Worm (Caenorhabditis elegans) whole organism, L2 larva: Measurements from ENCODE around the gene F59B1.8.

ENCODE experiments used
- C34F6.9 ChIP-seq: fragments of 150-350 bp; optimal IDR thresholded peaks from 2 replicates; lab custom pipeline; 2014; ENCODE audit warnings: missing biosample characterization, missing genetic modification characterization
- F13H6.1 ChIP-seq: sonication (generic microtip); optimal IDR thresholded peaks from 2 replicates; lab custom pipeline; 2016; ENCODE audit warnings: missing genetic modification characterization, missing compliant biosample characterization
- R02D3.7 ChIP-seq: fragments of 150-350 bp; optimal IDR thresholded peaks from 2 replicates; lab custom pipeline; 2014; ENCODE audit warnings: missing biosample characterization, missing genetic modification characterization
- Y55F3AM.14 ChIP-seq: fragments of 200-800 bp; sonication (Bioruptor generic); optimal IDR thresholded peaks from 2 replicates; lab custom pipeline; 2018; ENCODE audit warnings: mild to moderate bottlenecking, missing genetic modification characterization, missing compliant biosample characterization
- ZK546.5 ChIP-seq: sonication (generic microtip); optimal IDR thresholded peaks from 2 replicates; lab custom pipeline; 2017; ENCODE audit warnings: missing biosample characterization, missing genetic modification characterization
- alr-1 ChIP-seq: fragments of 150-350 bp; optimal IDR thresholded peaks from 2 replicates; lab custom pipeline; 2014; ENCODE audit warnings: missing biosample characterization, missing genetic modification characterization
- aly-2 ChIP-seq: fragments of 150-350 bp; optimal IDR thresholded peaks from 2 replicates; lab custom pipeline; 2014; ENCODE audit warnings: missing biosample characterization, missing genetic modification characterization
- ama-1 ChIP-seq: fragments of 150-350 bp; optimal IDR thresholded peaks from 2 replicates; lab custom pipeline; 2018; ENCODE audit warnings: inconsistent platforms
- blmp-1 ChIP-seq: sonication (generic microtip); optimal IDR thresholded peaks from 2 replicates; lab custom pipeline; 2017; ENCODE audit warnings: missing genetic modification characterization, mild to moderate bottlenecking, missing compliant biosample characterization, antibody characterized with exemption, moderate library complexity; ENCODE audit not compliant: insufficient read depth
- ceh-16 ChIP-seq: fragments of 150-350 bp; optimal IDR thresholded peaks from 2 replicates; lab custom pipeline; 2014; ENCODE audit warnings: missing biosample characterization, missing genetic modification characterization
- ceh-82 ChIP-seq: fragments of 150-350 bp; optimal IDR thresholded peaks from 2 replicates; lab custom pipeline; 2014; ENCODE audit warnings: missing biosample characterization, missing genetic modification characterization
- crh-2 ChIP-seq: sonication (generic microtip); optimal IDR thresholded peaks from 2 replicates; lab custom pipeline; 2017; ENCODE audit warnings: missing biosample characterization, missing genetic modification characterization
- dmd-4 ChIP-seq: sonication (generic microtip); optimal IDR thresholded peaks from 2 replicates; lab custom pipeline; 2017; ENCODE audit warnings: missing biosample characterization, missing genetic modification characterization
- egl-27 ChIP-seq: sonication (generic microtip); optimal IDR thresholded peaks from 3 replicates; lab custom pipeline; 2017; ENCODE audit warnings: missing biosample characterization, missing genetic modification reagents, missing genetic modification characterization
- elt-1 ChIP-seq: fragments of 150-350 bp; optimal IDR thresholded peaks from 2 replicates; lab custom pipeline; 2014; ENCODE audit warnings: missing biosample characterization, missing genetic modification characterization
- elt-3 ChIP-seq: sonication (generic microtip); optimal IDR thresholded peaks from 2 replicates; lab custom pipeline; 2017; ENCODE audit warnings: missing biosample characterization, missing genetic modification characterization
- fos-1 ChIP-seq: fragments of 150-350 bp; optimal IDR thresholded peaks from 2 replicates; lab custom pipeline; 2014; ENCODE audit warnings: missing biosample characterization, missing genetic modification characterization
- lin-11 ChIP-seq: fragments of 150-350 bp; sonication (generic microtip); optimal IDR thresholded peaks from 2 replicates; lab custom pipeline; 2014; ENCODE audit warnings: missing biosample characterization, missing genetic modification characterization, inconsistent platforms, mixed read lengths
- lin-39 ChIP-seq: fragments of 150-350 bp; optimal IDR thresholded peaks from 2 replicates; lab custom pipeline; 2014; ENCODE audit warnings: missing biosample characterization, missing genetic modification reagents, missing genetic modification characterization
- lsy-2 ChIP-seq, 2 experiments: fragments of 150-350 bp in 1 of 2; sonication (generic microtip) in 1 of 2; optimal IDR thresholded peaks; 2 replicates each; lab custom pipeline; 2014 to 2017; ENCODE audit warnings: missing biosample characterization in 2 of 2, missing genetic modification characterization in 2 of 2
- mab-5 ChIP-seq: fragments of 150-350 bp; optimal IDR thresholded peaks from 2 replicates; lab custom pipeline; 2014; ENCODE audit warnings: missing biosample characterization, missing genetic modification characterization
- mbf-1 ChIP-seq: sonication (generic microtip); optimal IDR thresholded peaks from 2 replicates; lab custom pipeline; 2017; ENCODE audit warnings: missing biosample characterization, missing genetic modification characterization
- mdl-1 ChIP-seq, 2 experiments: fragments of 150-350 bp in 1 of 2; sonication (generic microtip) in 1 of 2; optimal IDR thresholded peaks; 2 replicates each; lab custom pipeline; 2017; ENCODE audit warnings: missing biosample characterization in 2 of 2, missing genetic modification characterization in 2 of 2
- nhr-10 ChIP-seq: sonication (generic microtip); optimal IDR thresholded peaks from 2 replicates; lab custom pipeline; 2017; ENCODE audit warnings: missing biosample characterization, missing genetic modification characterization
- nhr-12 ChIP-seq: fragments of 150-350 bp; optimal IDR thresholded peaks from 2 replicates; lab custom pipeline; 2014; ENCODE audit warnings: missing biosample characterization, missing genetic modification characterization
- nhr-129 ChIP-seq: fragments of 150-350 bp; optimal IDR thresholded peaks from 2 replicates; lab custom pipeline; 2014; ENCODE audit warnings: missing biosample characterization, missing genetic modification characterization
- nhr-23 ChIP-seq: fragments of 150-350 bp; optimal IDR thresholded peaks from 2 replicates; lab custom pipeline; 2014; ENCODE audit warnings: missing biosample characterization, missing genetic modification reagents, missing genetic modification characterization
- nhr-237 ChIP-seq: fragments of 150-350 bp; optimal IDR thresholded peaks from 2 replicates; lab custom pipeline; 2014; ENCODE audit warnings: missing biosample characterization, missing genetic modification characterization
- nhr-6 ChIP-seq: fragments of 150-350 bp; optimal IDR thresholded peaks from 2 replicates; lab custom pipeline; 2014; ENCODE audit warnings: missing biosample characterization, missing genetic modification characterization
- peb-1 ChIP-seq: fragments of 150-350 bp; optimal IDR thresholded peaks from 2 replicates; lab custom pipeline; 2014; ENCODE audit warnings: missing biosample characterization, missing genetic modification characterization
- sem-4 ChIP-seq: fragments of 150-350 bp; optimal IDR thresholded peaks from 2 replicates; lab custom pipeline; 2014; ENCODE audit warnings: missing biosample characterization, missing genetic modification reagents, missing genetic modification characterization
- sma-3 ChIP-seq: sonication (generic microtip); optimal IDR thresholded peaks from 2 replicates; lab custom pipeline; 2016; ENCODE audit warnings: missing genetic modification reagents, missing genetic modification characterization, missing compliant biosample characterization
- sma-9 ChIP-seq, 2 experiments: fragments of 150-350 bp in 1 of 2; sonication (generic microtip) in 1 of 2; optimal IDR thresholded peaks; 2 replicates each; lab custom pipeline; 2014 to 2016; ENCODE audit warnings: missing genetic modification characterization in 2 of 2, mild to moderate bottlenecking in 1 of 2, missing biosample characterization in 1 of 2, missing compliant biosample characterization in 1 of 2, missing genetic modification reagents in 1 of 2, moderate library complexity in 1 of 2
- ztf-1 ChIP-seq: fragments of 200-800 bp; sonication (Bioruptor generic); conservative IDR thresholded peaks from 2 replicates; pipeline ENCODE4 v1.3.6; 2022; ENCODE audit warnings: missing genetic modification characterization, missing compliant biosample characterization

Gene F59B1.8

ce11 chrV:3682553-3682952 lies 38.5 kb upstream of the F59B1.8 start, which contains the start of gene W08A12.3:
Gene W08A12.3 (plus strand): TSS chrV:3682853.
- TF ChIP-seq mbf-1 (tag; lab: Kevin White, UChicago) (no peak), nhr-237 (no peak)
- TF ChIP-seq, all 48 proteins: peak for 0

DNA sequence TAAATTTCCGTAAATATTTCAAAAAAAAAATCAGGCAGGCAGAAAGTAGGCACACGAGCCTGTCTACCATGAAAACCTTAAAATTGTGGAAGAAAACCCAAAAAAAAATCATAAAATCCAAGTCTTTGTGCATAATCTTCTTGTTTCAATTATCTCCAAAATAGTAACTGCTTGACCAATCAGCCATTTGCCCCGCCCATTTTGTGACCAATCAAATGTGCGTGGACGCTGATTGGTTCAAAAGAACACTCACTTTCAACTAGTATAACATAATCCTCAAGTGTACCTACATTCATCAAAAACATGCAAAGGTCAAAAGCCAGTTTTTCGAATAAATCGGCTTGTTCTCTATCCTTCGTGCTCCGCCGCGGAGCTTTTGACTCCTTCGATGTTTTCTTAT lies 34.5 kb upstream of the F59B1.8 start:
- no peak for TF ChIP-seq lin-11 (tag; lab: Kevin White, UChicago)
- no peak for TF ChIP-seq ceh-16 (tag; lab: Kevin White, UChicago)
- TF ChIP-seq ztf-1 (GFP tag; lab: Robert Waterston, UW) = no peak
- no peak for TF ChIP-seq ZK546.5 (tag; lab: Kevin White, UChicago)

DNA sequence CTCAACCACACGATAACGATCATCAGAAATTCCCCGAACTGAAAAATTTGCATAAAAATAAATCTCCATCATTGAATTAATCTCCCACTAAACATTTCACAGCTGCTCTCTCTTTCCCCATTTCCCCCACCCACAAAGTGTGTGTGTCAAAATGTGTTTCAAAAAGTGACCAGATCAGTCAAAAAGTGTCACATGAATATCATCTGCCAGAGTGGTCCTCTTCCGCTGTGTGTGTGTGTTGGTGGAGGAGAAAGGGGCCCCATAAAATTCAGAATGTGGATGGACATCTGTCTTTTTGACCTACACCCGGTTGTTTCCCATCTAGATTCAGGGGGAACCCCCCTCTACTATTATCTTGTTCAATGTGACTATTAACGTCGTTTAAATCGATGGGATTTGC lies 33.2 kb upstream of the F59B1.8 start:
- peak; percentile 56 for TF ChIP-seq nhr-129 (tag; lab: Kevin White, UChicago)
- peak; percentile 32 for TF ChIP-seq C34F6.9 (tag; lab: Kevin White, UChicago)
- TF ChIP-seq F13H6.1 (tag; lab: Kevin White, UChicago) = peak; percentile 57
- TF ChIP-seq aly-2 = no peak
- no peak for TF ChIP-seq ama-1 (lab: Kevin White, UChicago)
- no peak for TF ChIP-seq blmp-1 (tag; lab: Kevin White, UChicago)
- TF ChIP-seq sma-9 (GFP tag; optimal IDR thresholded peaks at IDR 0.05; lab: Kevin White, UChicago) = peak; percentile 24
- no peak for TF ChIP-seq sma-9 (tag; optimal IDR thresholded peaks at IDR 0.05; lab: Kevin White, UChicago)
- TF ChIP-seq lin-11 (tag; lab: Kevin White, UChicago) = no peak
- no peak for TF ChIP-seq ZK546.5 (tag; lab: Kevin White, UChicago)
- no peak for TF ChIP-seq fos-1
- TF ChIP-seq mab-5 (tag; lab: Kevin White, UChicago) = peak; percentile 55

DNA sequence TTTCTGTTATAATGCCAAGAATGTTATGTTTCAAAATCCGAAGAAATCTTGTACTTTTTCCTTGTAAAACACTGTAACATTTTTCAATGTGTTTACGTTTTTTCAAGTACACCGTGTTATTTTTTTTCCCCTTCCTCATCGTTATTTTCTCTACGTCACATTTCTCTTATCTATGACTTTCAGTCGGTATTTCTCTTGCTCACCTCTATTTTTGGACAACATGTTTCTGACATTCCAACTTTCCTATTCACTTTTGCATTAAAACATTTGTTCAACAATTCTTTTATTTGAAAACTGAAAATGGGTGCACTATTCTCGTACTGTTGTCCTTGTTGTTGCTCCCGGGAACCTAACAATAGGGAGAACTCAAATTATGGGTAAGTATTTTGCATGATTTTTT lies 29.0 kb upstream of the F59B1.8 start, which contains the start of gene pals-33:
pals-33 (plus strand) TSS at position 301 of the 400 bp plus-strand sequence.
- TF ChIP-seq mdl-1 (tag; optimal IDR thresholded peaks at IDR 0.05; lab: Kevin White, UChicago) (no peak), nhr-23 (no peak), sem-4 (tag; lab: Kevin White, UChicago) (no peak), ztf-1 (GFP tag; lab: Robert Waterston, UW) (no peak), mab-5 (tag; lab: Kevin White, UChicago) (no peak), ama-1 (lab: Kevin White, UChicago) (no peak), Y55F3AM.14 (GFP tag; lab: Kevin White, UChicago) (no peak), sma-3 (GFP tag; lab: Kevin White, UChicago) (no peak), mbf-1 (tag; lab: Kevin White, UChicago) (no peak)
- TF ChIP-seq, all 48 proteins: peak for 0

DNA sequence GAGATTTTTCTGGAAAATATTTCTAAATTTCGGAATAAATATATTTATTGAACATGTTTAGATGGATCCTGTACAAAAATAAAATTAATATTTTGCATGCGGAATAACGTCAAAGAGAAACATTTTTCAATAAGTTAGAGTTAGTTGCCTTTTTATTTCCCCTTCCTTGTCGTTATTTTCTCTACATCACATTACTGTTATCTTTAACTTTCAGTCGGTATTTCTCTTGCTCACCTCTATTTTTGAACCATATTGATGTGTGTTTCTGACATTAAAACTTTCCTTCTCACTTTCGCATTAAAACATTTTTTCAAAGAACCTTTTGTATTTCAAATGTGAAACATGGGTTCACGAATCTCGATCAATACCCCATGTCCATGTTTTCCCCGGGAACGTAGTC lies 26.5 kb upstream of the F59B1.8 start, which contains the start of gene Y39H10B.3:
Y39H10B.3 (plus strand) TSS at position 301 of the 400 bp plus-strand sequence.
- no peak for TF ChIP-seq fos-1

DNA sequence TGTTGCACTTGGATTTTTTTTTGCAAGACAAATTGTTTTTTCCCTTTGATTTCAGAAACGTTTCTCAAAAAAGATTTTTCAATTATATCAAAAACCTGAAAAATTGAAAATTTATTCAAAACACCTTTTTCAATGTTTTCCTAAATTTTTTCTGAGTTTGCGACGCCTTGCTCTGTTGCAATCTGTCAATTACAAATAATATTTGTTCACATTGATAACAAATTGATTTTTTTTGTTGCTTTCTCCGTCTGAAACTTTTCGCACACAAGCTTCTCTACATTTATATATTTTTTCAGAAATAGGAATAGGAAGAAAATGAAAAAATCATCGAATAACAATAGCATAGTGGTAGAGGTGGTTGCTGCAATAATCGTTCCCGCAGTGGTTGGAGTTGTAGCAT lies 24.4 kb upstream of the F59B1.8 start, which contains the start of gene Y39H10B.2:
Y39H10B.2 (plus strand) TSS at position 301 of the 400 bp plus-strand sequence.
- no peak for TF ChIP-seq elt-1 (tag; lab: Kevin White, UChicago)
- TF ChIP-seq peb-1 (tag; lab: Kevin White, UChicago) = no peak
- no peak for TF ChIP-seq crh-2 (tag; lab: Kevin White, UChicago)
- TF ChIP-seq mbf-1 (tag; lab: Kevin White, UChicago) = no peak
- TF ChIP-seq nhr-6 (tag; lab: Kevin White, UChicago) = no peak
- no peak for TF ChIP-seq egl-27 (tag; lab: Kevin White, UChicago)
- TF ChIP-seq elt-3 = no peak
- TF ChIP-seq dmd-4 = no peak
- no peak for TF ChIP-seq lin-39 (tag; lab: Kevin White, UChicago)
- TF ChIP-seq C34F6.9 (tag; lab: Kevin White, UChicago) = no peak
- TF ChIP-seq R02D3.7 (tag; lab: Kevin White, UChicago) = no peak
- no peak for TF ChIP-seq nhr-237

DNA sequence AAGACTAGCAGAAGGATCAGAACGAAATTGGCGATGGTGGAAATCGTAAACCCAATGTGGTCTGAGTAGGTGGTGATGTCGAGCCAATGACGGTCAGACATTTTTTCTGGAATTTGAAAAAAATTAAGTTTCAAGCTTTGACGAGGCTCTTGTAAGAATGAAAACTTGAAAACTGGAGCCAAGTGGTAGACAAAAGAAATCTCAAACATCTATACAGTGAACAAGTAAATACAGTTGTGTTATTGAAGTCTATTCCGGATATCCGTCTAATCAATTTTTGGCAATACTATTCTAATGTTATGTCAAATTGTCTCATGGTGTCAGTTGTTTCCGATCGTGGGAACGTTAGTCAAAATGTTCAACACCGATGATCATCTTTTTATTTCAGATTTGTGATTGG lies 22.8 kb upstream of the F59B1.8 start, which contains the start of gene str-113:
str-113 (minus strand) TSS at position 101 of the 400 bp plus-strand sequence.
- TF ChIP-seq elt-3 = no peak
- no peak for TF ChIP-seq fos-1
- TF ChIP-seq sem-4 (tag; lab: Kevin White, UChicago) = no peak
- TF ChIP-seq aly-2 = no peak
- no peak for TF ChIP-seq lsy-2 (tag; optimal IDR thresholded peaks at IDR 0.05; lab: Kevin White, UChicago)
- TF ChIP-seq dmd-4 = no peak
- no peak for TF ChIP-seq mbf-1 (tag; lab: Kevin White, UChicago)
- TF ChIP-seq nhr-12 = no peak
- TF ChIP-seq ama-1 (lab: Kevin White, UChicago) = no peak
- TF ChIP-seq nhr-10 (tag; lab: Kevin White, UChicago) = no peak
- no peak for TF ChIP-seq ceh-16 (tag; lab: Kevin White, UChicago)
- no peak for TF ChIP-seq alr-1 (tag; lab: Kevin White, UChicago)
- TF ChIP-seq nhr-23 = no peak
- no peak for TF ChIP-seq mdl-1 (tag; optimal IDR thresholded peaks at IDR 0.05; lab: Kevin White, UChicago)
- TF ChIP-seq ceh-82 = no peak
